Worm (Caenorhabditis elegans) whole organism, early embryonic: ENCODE measurements around the gene ifb-1.

ENCODE experiments used
- B0310.2 ChIP-seq: sonication (generic microtip); optimal IDR thresholded peaks from 2 replicates; lab custom pipeline; 2016; ENCODE audit warnings: mild to moderate bottlenecking, missing genetic modification characterization, missing compliant biosample characterization
- F13C5.2 ChIP-seq: sonication (generic microtip); optimal IDR thresholded peaks from 2 replicates; lab custom pipeline; 2017; ENCODE audit warnings: mild to moderate bottlenecking, missing genetic modification characterization, inconsistent platforms, missing compliant biosample characterization
- aly-1 ChIP-seq: sonication (generic microtip); optimal IDR thresholded peaks from 2 replicates; lab custom pipeline; 2016; ENCODE audit warnings: missing genetic modification characterization, missing compliant biosample characterization
- ama-1 ChIP-seq: fragments of 150-350 bp; optimal IDR thresholded peaks from 2 replicates; lab custom pipeline; 2014
- ceh-13 ChIP-seq: fragments of 200-800 bp; sonication (Bioruptor generic); optimal IDR thresholded peaks from 2 replicates; lab custom pipeline; 2018; ENCODE audit warnings: mild to moderate bottlenecking, missing genetic modification characterization, missing compliant biosample characterization
- ceh-36 ChIP-seq: sonication (generic microtip); optimal IDR thresholded peaks from 2 replicates; lab custom pipeline; 2016; ENCODE audit warnings: missing genetic modification characterization, inconsistent platforms, missing compliant biosample characterization
- ets-7 ChIP-seq: sonication (generic microtip); optimal IDR thresholded peaks from 2 replicates; lab custom pipeline; 2016; ENCODE audit warnings: missing genotype, missing genetic modification characterization, missing compliant biosample characterization
- flt-1 ChIP-seq: fragments of 200-800 bp; sonication (Bioruptor generic); IDR thresholded peaks from 2 replicates; pipeline ENCODE4 v1.3.6; 2022; ENCODE audit warnings: missing genetic modification characterization, missing compliant biosample characterization
- hmbx-1 ChIP-seq: sonication (generic microtip); optimal IDR thresholded peaks from 2 replicates; lab custom pipeline; 2016; ENCODE audit warnings: mild to moderate bottlenecking, missing genetic modification characterization, missing compliant biosample characterization
- hmg-4 ChIP-seq: fragments of 200-800 bp; sonication (Bioruptor generic); optimal IDR thresholded peaks from 2 replicates; lab custom pipeline; 2018; ENCODE audit warnings: mild to moderate bottlenecking, missing genetic modification characterization, missing compliant biosample characterization
- hnd-1 ChIP-seq: sonication (generic microtip); optimal IDR thresholded peaks from 2 replicates; lab custom pipeline; 2016; ENCODE audit warnings: missing genetic modification characterization, missing compliant biosample characterization
- pes-1 ChIP-seq: fragments of 200-800 bp; sonication (Bioruptor generic); IDR thresholded peaks from 2 replicates; pipeline ENCODE4 v1.3.6; 2022; ENCODE audit warnings: missing genetic modification reagents, missing genetic modification characterization, missing compliant biosample characterization
- scrt-1 ChIP-seq: fragments of 200-800 bp; sonication (Bioruptor generic); IDR thresholded peaks from 2 replicates; pipeline ENCODE4 v1.3.6; 2022; ENCODE audit warnings: missing genetic modification characterization, missing compliant biosample characterization
- sea-1 ChIP-seq: fragments of 200-800 bp; sonication (Bioruptor generic); conservative IDR thresholded peaks from 2 replicates; pipeline ENCODE4 v1.3.6; 2022; ENCODE audit warnings: missing genetic modification characterization, missing compliant biosample characterization
- tbx-11 ChIP-seq: fragments of 200-800 bp; sonication (Bioruptor generic); IDR thresholded peaks from 2 replicates; pipeline ENCODE4 v1.3.6; 2022; ENCODE audit warnings: missing genetic modification characterization, missing compliant biosample characterization
- tbx-37 ChIP-seq: fragments of 200-800 bp; sonication (Bioruptor generic); conservative IDR thresholded peaks from 2 replicates; pipeline ENCODE4 v1.3.6; 2022; ENCODE audit warnings: missing genetic modification reagents, missing genetic modification characterization, missing compliant biosample characterization
- tra-4 ChIP-seq: sonication (generic microtip); optimal IDR thresholded peaks from 2 replicates; lab custom pipeline; 2017; ENCODE audit warnings: missing genetic modification characterization, missing compliant biosample characterization

The ifb-1 gene

ce11 chrII:5792490-5792889, 27.1 kb downstream of the ifb-1 start, which contains the start of gene K05F1.14:
Gene K05F1.14 (minus strand): TSS chrII:5792590.
- no peak for TF ChIP-seq hmbx-1 (tag; lab: Kevin White, UChicago)
- TF ChIP-seq scrt-1 (GFP tag; lab: Robert Waterston, UW) = no peak
- no peak for TF ChIP-seq ama-1
- TF ChIP-seq aly-1 (tag; lab: Kevin White, UChicago) = no peak
- TF ChIP-seq B0310.2 = no peak
- no peak for TF ChIP-seq tra-4 (tag; lab: Kevin White, UChicago)
- TF ChIP-seq hmg-4 (GFP tag; lab: Kevin White, UChicago) = no peak
- no peak for TF ChIP-seq hnd-1 (tag; lab: Kevin White, UChicago)
- TF ChIP-seq pes-1 (GFP tag; lab: Robert Waterston, UW) = no peak
- TF ChIP-seq tbx-37 (GFP tag; lab: Robert Waterston, UW) = no peak

- TF ChIP-seq ama-1 = no peak
- TF ChIP-seq hmg-4 (GFP tag; lab: Kevin White, UChicago) = no peak
- no peak for TF ChIP-seq ceh-13 (GFP tag; lab: Kevin White, UChicago)
- TF ChIP-seq F13C5.2 (tag; lab: Kevin White, UChicago) = no peak
- TF ChIP-seq hnd-1 (tag; lab: Kevin White, UChicago) = no peak
- no peak for TF ChIP-seq sea-1 (GFP tag; lab: Robert Waterston, UW)
- TF ChIP-seq tra-4 (tag; lab: Kevin White, UChicago) = no peak
- no peak for TF ChIP-seq ceh-36 (tag; lab: Kevin White, UChicago)
- no peak for TF ChIP-seq aly-1 (tag; lab: Kevin White, UChicago)
- no peak for TF ChIP-seq pes-1 (GFP tag; lab: Robert Waterston, UW)
- TF ChIP-seq B0310.2 = no peak
Measured at ce11 chrII:5794195-5794594, 28.8 kb downstream of the ifb-1 start, which contains the start of gene acdh-8. Gene acdh-8 (plus strand): TSS chrII:5794495.

- TF ChIP-seq ceh-13 (GFP tag; lab: Kevin White, UChicago) (no peak), ets-7 (no peak), aly-1 (tag; lab: Kevin White, UChicago) (no peak), sea-1 (GFP tag; lab: Robert Waterston, UW) (no peak), pes-1 (GFP tag; lab: Robert Waterston, UW) (no peak), ama-1 (no peak), hnd-1 (tag; lab: Kevin White, UChicago) (no peak), ceh-36 (tag; lab: Kevin White, UChicago) (no peak), tbx-37 (GFP tag; lab: Robert Waterston, UW) (no peak), tra-4 (tag; lab: Kevin White, UChicago) (no peak), flt-1 (GFP tag; lab: Robert Waterston, UW) (no peak), scrt-1 (GFP tag; lab: Robert Waterston, UW) (no peak), hmg-4 (GFP tag; lab: Kevin White, UChicago) (no peak), tbx-11 (no peak), F13C5.2 (tag; lab: Kevin White, UChicago) (no peak), hmbx-1 (tag; lab: Kevin White, UChicago) (no peak)
Measured at ce11 chrII:5797348-5797977, 32.0 kb downstream of the ifb-1 start, which contains the start of the genes msp-63 and msp-142. Gene msp-63 (minus strand): TSS chrII:5797448. Gene msp-142 (plus strand): TSS chrII:5797927.

DNA sequence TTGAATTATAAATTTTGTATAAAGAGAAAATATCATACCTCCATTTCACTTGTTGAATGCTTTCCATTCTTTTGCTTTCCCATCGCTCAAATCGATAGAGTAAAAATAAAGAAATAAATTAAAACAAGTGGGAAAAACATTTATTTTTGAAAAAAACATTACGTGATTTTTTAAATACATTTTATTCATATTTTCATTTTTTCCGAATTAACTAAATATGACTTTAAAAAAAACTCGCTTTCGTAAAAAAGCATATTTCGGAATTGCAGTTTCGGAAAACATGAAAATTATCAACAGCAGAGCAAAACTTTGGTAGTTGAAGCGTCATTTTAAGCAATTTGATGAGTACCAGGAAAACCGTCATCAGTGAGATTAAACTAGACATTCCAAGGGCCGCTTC, 34.1 kb downstream of the ifb-1 start, which contains the start of gene K05F1.8:
Gene K05F1.8, minus strand, starts transcription at position 101 of the 400 bp plus-strand sequence.
- TF ChIP-seq tra-4 (tag; lab: Kevin White, UChicago) (no peak), ama-1 (no peak), tbx-37 (GFP tag; lab: Robert Waterston, UW) (no peak), tbx-11 (no peak), ets-7 (no peak), ceh-13 (GFP tag; lab: Kevin White, UChicago) (no peak), hmg-4 (GFP tag; lab: Kevin White, UChicago) (no peak), ceh-36 (tag; lab: Kevin White, UChicago) (no peak), flt-1 (GFP tag; lab: Robert Waterston, UW) (no peak), scrt-1 (GFP tag; lab: Robert Waterston, UW) (no peak), hnd-1 (tag; lab: Kevin White, UChicago) (no peak), sea-1 (GFP tag; lab: Robert Waterston, UW) (no peak), hmbx-1 (tag; lab: Kevin White, UChicago) (no peak), pes-1 (GFP tag; lab: Robert Waterston, UW) (no peak), F13C5.2 (tag; lab: Kevin White, UChicago) (no peak), aly-1 (tag; lab: Kevin White, UChicago) (no peak), B0310.2 (no peak)

DNA sequence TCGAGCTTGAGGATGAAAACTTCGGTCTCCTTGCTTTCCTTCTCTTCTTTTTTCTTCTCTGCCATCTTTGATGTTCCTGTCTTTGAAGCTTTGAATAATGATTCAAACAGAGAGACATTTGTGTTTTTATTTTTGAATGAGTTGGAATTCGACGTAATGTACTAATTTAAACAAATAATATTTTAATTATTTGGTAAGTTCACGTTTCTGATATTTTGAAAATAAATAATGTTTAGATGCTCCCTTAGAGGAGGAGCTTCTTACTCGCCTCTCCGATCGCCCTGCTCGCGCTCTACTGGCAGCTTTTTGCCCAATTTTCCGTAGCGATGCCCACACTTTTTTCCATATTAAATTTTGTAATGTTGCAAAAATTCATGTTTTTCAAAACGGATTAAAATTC, 35.7 kb downstream of the ifb-1 start, which contains the start of the genes K05F1.9 and K05F1.1:
Gene K05F1.9, minus strand, starts transcription at position 101 of the 400 bp plus-strand sequence.
Gene K05F1.1, plus strand, starts transcription at position 308 of the 400 bp plus-strand sequence.
- TF ChIP-seq B0310.2 (no peak), tbx-11 (no peak), aly-1 (tag; lab: Kevin White, UChicago) (no peak), ceh-13 (GFP tag; lab: Kevin White, UChicago) (no peak), pes-1 (GFP tag; lab: Robert Waterston, UW) (no peak), ets-7 (no peak), ama-1 (no peak), scrt-1 (GFP tag; lab: Robert Waterston, UW) (no peak), ceh-36 (tag; lab: Kevin White, UChicago) (no peak), hnd-1 (tag; lab: Kevin White, UChicago) (no peak), hmg-4 (GFP tag; lab: Kevin White, UChicago) (no peak), F13C5.2 (tag; lab: Kevin White, UChicago) (no peak), tra-4 (tag; lab: Kevin White, UChicago) (no peak), sea-1 (GFP tag; lab: Robert Waterston, UW) (no peak)

DNA sequence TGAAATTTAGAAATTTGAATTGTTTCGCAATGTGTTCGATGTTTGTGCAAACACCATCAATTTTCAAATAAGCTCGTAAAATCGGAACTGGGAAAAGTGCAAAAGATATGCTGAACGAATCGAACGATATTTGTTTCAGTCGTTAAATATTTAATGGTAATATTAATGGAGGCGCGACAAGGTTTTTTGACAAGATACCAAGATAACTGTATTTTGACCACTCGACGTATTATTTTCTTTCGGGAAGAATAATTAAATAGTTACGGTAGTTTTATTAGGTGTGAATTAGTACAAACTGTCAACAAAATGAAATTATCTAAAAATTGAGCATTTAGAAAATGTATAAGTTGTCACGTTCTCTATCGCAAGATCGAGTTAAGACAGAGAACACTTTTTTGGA, 38.9 kb downstream of the ifb-1 start:
- TF ChIP-seq B0310.2 (no peak), hnd-1 (tag; lab: Kevin White, UChicago) (no peak), hmbx-1 (tag; lab: Kevin White, UChicago) (no peak), pes-1 (GFP tag; lab: Robert Waterston, UW) (no peak)
